Worm (Caenorhabditis elegans) whole organism, early embryonic: ENCODE data around the gene rnf-113.

ENCODE experiments used
- B0310.2 ChIP-seq: sonication (generic microtip); optimal IDR thresholded peaks from 2 replicates; lab custom pipeline; 2016; ENCODE audit warnings: mild to moderate bottlenecking, missing genetic modification characterization, missing compliant biosample characterization
- F13C5.2 ChIP-seq: sonication (generic microtip); optimal IDR thresholded peaks from 2 replicates; lab custom pipeline; 2017; ENCODE audit warnings: mild to moderate bottlenecking, missing genetic modification characterization, inconsistent platforms, missing compliant biosample characterization
- aly-1 ChIP-seq: sonication (generic microtip); optimal IDR thresholded peaks from 2 replicates; lab custom pipeline; 2016; ENCODE audit warnings: missing genetic modification characterization, missing compliant biosample characterization
- ama-1 ChIP-seq: fragments of 150-350 bp; optimal IDR thresholded peaks from 2 replicates; lab custom pipeline; 2014
- ceh-13 ChIP-seq: fragments of 200-800 bp; sonication (Bioruptor generic); optimal IDR thresholded peaks from 2 replicates; lab custom pipeline; 2018; ENCODE audit warnings: mild to moderate bottlenecking, missing genetic modification characterization, missing compliant biosample characterization
- ceh-36 ChIP-seq: sonication (generic microtip); optimal IDR thresholded peaks from 2 replicates; lab custom pipeline; 2016; ENCODE audit warnings: missing genetic modification characterization, inconsistent platforms, missing compliant biosample characterization
- ets-7 ChIP-seq: sonication (generic microtip); optimal IDR thresholded peaks from 2 replicates; lab custom pipeline; 2016; ENCODE audit warnings: missing genotype, missing genetic modification characterization, missing compliant biosample characterization
- flt-1 ChIP-seq: fragments of 200-800 bp; sonication (Bioruptor generic); IDR thresholded peaks from 2 replicates; pipeline ENCODE4 v1.3.6; 2022; ENCODE audit warnings: missing genetic modification characterization, missing compliant biosample characterization
- hmbx-1 ChIP-seq: sonication (generic microtip); optimal IDR thresholded peaks from 2 replicates; lab custom pipeline; 2016; ENCODE audit warnings: mild to moderate bottlenecking, missing genetic modification characterization, missing compliant biosample characterization
- hmg-4 ChIP-seq: fragments of 200-800 bp; sonication (Bioruptor generic); optimal IDR thresholded peaks from 2 replicates; lab custom pipeline; 2018; ENCODE audit warnings: mild to moderate bottlenecking, missing genetic modification characterization, missing compliant biosample characterization
- hnd-1 ChIP-seq: sonication (generic microtip); optimal IDR thresholded peaks from 2 replicates; lab custom pipeline; 2016; ENCODE audit warnings: missing genetic modification characterization, missing compliant biosample characterization
- pes-1 ChIP-seq: fragments of 200-800 bp; sonication (Bioruptor generic); IDR thresholded peaks from 2 replicates; pipeline ENCODE4 v1.3.6; 2022; ENCODE audit warnings: missing genetic modification reagents, missing genetic modification characterization, missing compliant biosample characterization
- scrt-1 ChIP-seq: fragments of 200-800 bp; sonication (Bioruptor generic); IDR thresholded peaks from 2 replicates; pipeline ENCODE4 v1.3.6; 2022; ENCODE audit warnings: missing genetic modification characterization, missing compliant biosample characterization
- sea-1 ChIP-seq: fragments of 200-800 bp; sonication (Bioruptor generic); conservative IDR thresholded peaks from 2 replicates; pipeline ENCODE4 v1.3.6; 2022; ENCODE audit warnings: missing genetic modification characterization, missing compliant biosample characterization
- tbx-11 ChIP-seq: fragments of 200-800 bp; sonication (Bioruptor generic); IDR thresholded peaks from 2 replicates; pipeline ENCODE4 v1.3.6; 2022; ENCODE audit warnings: missing genetic modification characterization, missing compliant biosample characterization
- tbx-37 ChIP-seq: fragments of 200-800 bp; sonication (Bioruptor generic); conservative IDR thresholded peaks from 2 replicates; pipeline ENCODE4 v1.3.6; 2022; ENCODE audit warnings: missing genetic modification reagents, missing genetic modification characterization, missing compliant biosample characterization
- tra-4 ChIP-seq: sonication (generic microtip); optimal IDR thresholded peaks from 2 replicates; lab custom pipeline; 2017; ENCODE audit warnings: missing genetic modification characterization, missing compliant biosample characterization

Gene rnf-113

DNA sequence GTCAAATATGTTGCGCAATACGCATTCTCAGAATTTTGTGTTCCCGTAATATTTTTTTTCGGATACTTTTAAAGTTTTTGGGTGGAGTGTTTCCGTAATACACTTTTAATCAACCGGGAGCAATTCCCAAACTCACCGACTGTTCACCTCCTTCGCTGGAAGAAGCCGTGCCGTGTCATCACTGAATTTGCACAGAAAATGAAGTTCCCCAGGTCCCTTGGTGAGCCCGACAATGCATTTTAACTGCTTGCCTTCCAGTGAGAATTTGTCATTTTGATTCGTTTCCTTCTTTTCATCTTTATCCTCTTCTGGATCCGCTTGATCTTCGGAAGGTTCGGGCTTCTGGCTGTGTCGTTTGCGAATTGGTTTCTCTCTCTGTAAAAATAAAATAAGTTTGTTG is 3.1 kb downstream of the rnf-113 start:
- TF ChIP-seq B0310.2 (tag; lab: Kevin White, UChicago) (no peak), ama-1 (no peak), F13C5.2 (tag; lab: Kevin White, UChicago) (no peak), tra-4 (no peak), flt-1 (GFP tag; lab: Robert Waterston, UW) (no peak), ets-7 (no peak), hnd-1 (tag; lab: Kevin White, UChicago) (no peak), tbx-37 (GFP tag; lab: Robert Waterston, UW) (no peak), ceh-13 (GFP tag; lab: Kevin White, UChicago) (no peak), scrt-1 (GFP tag; lab: Robert Waterston, UW) (no peak), pes-1 (GFP tag; lab: Robert Waterston, UW) (no peak), sea-1 (GFP tag; lab: Robert Waterston, UW) (no peak), tbx-11 (GFP tag; lab: Robert Waterston, UW) (no peak), hmg-4 (GFP tag; lab: Kevin White, UChicago) (no peak), aly-1 (tag; lab: Kevin White, UChicago) (no peak), hmbx-1 (tag; lab: Kevin White, UChicago) (no peak), ceh-36 (tag; lab: Kevin White, UChicago) (no peak)

DNA sequence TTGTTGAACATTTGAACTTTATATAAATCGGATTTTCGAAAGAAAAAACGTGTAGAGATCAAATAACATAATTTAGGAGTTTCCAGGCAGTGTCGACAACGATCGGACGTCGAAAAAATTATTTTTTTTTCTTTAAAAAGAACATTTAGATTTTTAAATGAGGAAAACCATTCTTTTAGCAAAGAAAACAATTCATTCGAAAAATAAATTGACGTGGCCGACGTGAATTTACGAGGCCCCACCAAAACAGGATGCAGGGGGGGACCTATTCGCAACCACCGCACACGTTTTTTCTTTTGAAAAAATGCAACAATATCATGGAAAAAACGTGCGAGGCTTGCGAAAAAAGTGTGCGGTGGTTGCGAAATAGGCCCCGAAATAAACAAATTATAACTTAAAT is 7.4 kb downstream of the rnf-113 start, which contains the start of gene enu-3.6:
TSS of gene enu-3.6 (plus strand) at position 392 of the 400 bp plus-strand sequence.
- 0 out of 2 replicates have a peak, but pooled peaks have one; percentile 22 for TF ChIP-seq pes-1 (GFP tag; lab: Robert Waterston, UW)

DNA sequence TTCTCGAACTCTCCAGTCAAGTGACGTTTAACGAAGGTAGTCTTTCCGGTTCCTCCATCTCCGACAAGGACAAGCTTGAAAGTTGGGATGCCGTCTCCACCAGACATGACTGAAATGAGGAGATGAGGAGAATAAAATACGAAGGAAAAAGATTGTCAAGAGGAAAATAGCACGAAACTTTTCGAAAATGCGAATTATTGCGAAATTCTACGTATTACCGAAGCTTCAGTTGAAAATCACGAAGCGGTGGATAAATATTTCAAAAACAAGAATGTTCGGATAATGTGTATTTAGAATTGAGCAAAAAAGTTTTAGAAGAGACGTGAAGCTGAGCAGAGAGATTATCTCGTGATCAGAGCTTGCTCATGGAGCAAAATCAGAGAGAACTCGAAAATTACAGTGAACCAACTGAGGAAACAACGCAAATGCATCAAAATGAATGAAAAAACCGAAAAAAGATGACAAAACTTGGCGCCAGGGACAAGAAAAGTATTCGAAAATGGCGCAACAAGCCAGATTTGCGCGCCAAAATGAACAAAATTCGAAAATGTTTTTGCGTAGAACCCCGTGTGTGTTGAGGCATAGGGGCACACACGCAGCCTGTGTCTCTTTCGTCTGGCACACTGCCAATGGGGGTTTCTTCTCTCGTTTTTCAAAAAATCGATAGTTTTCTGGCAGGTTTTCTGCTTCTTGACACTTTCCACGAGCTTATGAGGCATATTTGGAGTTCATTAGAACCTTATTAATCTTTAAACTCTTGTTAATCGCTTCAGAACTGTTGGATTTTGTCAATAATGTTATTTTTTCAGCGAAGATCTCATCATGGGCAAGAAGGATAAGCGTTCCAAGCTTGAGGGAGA is 9.6 kb downstream of the rnf-113 start, which contains the start of the genes ran-1 and dkc-1:
TSS of gene ran-1 (minus strand) at position 109 of the 860 bp plus-strand sequence.
TSS of gene dkc-1 (plus strand) at position 810 of the 860 bp plus-strand sequence.
- TF ChIP-seq tra-4 (no peak), pes-1 (GFP tag; lab: Robert Waterston, UW) (no peak), aly-1 (tag; lab: Kevin White, UChicago) (no peak), F13C5.2 (tag; lab: Kevin White, UChicago) (peak; percentile 33), ceh-36 (tag; lab: Kevin White, UChicago) (no peak)

DNA sequence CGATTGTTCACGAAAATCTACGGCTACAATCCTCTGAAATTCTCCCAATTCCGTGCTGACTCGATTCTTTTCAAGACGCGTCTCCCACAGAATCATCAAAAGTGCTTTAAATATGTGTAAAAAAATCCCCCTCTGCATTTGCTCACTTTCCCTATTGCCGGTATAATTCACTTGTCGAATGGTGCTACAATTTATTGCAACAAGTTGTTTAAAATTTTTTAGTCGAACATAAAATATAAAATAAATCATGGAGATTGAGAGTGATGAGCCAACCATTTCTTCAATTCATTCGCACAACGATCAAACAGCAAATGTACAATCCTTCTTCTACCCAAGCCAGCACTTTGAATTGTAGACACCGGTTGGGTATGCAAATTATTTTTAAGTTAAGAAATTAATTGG is 11.0 kb downstream of the rnf-113 start:
- TF ChIP-seq scrt-1 (GFP tag; lab: Robert Waterston, UW): no peak
- no peak for TF ChIP-seq ets-7
- no peak for TF ChIP-seq tra-4
- no peak for TF ChIP-seq ceh-36 (tag; lab: Kevin White, UChicago)
- TF ChIP-seq tbx-11 (GFP tag; lab: Robert Waterston, UW): no peak
- TF ChIP-seq B0310.2 (tag; lab: Kevin White, UChicago): no peak
- no peak for TF ChIP-seq hmg-4 (GFP tag; lab: Kevin White, UChicago)
- no peak for TF ChIP-seq hmbx-1 (tag; lab: Kevin White, UChicago)
- TF ChIP-seq ama-1: no peak
- TF ChIP-seq tbx-37 (GFP tag; lab: Robert Waterston, UW): no peak
- no peak for TF ChIP-seq pes-1 (GFP tag; lab: Robert Waterston, UW)
- no peak for TF ChIP-seq aly-1 (tag; lab: Kevin White, UChicago)
- no peak for TF ChIP-seq sea-1 (GFP tag; lab: Robert Waterston, UW)

DNA sequence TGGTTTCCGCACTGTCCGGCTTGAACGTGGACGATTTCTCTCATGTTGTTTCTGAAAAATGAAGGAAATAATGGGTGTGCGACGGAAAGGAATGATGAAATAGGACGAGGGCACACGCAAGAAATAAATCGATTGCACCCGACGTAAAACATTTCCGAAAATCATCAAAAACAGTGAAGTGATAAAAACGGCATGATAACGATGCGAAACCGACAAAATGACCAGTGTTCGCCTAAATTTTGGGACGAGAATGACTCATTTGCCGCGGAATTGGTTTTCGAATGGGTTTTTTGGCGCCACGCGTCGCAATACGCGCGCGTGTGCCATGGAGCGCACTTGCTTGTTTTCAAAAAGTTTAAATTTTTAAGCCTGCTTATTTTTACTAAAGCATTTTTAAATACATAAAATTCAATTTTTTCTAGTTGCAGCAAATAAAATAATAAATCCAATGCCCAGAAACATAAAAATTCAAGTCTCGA is 15.0 kb downstream of the rnf-113 start, which contains the start of the genes tbb-1 and rib-2:
TSS of gene tbb-1 (minus strand) at position 51 of the 479 bp plus-strand sequence.
TSS of gene rib-2 (plus strand) at position 429 of the 479 bp plus-strand sequence.
- TF ChIP-seq ama-1 (no peak), F13C5.2 (tag; lab: Kevin White, UChicago) (no peak), B0310.2 (tag; lab: Kevin White, UChicago) (no peak), pes-1 (GFP tag; lab: Robert Waterston, UW) (no peak), ceh-13 (GFP tag; lab: Kevin White, UChicago) (no peak), sea-1 (GFP tag; lab: Robert Waterston, UW) (no peak), aly-1 (tag; lab: Kevin White, UChicago) (no peak), tbx-37 (GFP tag; lab: Robert Waterston, UW) (no peak), hmbx-1 (tag; lab: Kevin White, UChicago) (no peak), hnd-1 (tag; lab: Kevin White, UChicago) (no peak)

DNA sequence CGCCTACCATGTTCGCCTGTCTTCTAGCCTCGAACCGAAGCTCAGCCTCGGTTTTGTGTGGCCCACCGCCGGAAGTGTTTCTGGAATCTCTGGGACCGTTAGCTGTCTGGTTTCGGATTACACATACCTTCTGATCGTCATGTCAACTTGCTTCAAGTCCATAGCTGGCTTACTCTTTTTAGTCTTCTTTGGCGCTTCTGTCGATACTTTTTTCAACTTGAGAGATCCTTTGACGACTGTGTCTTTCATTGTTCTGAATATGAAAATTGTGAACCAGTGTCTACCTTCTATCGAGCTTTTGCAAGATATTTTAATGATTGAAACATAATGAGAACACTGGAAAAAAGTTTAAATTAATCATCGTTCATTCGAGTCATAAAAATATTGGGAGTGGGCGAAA is 16.9 kb downstream of the rnf-113 start, which contains the start of gene K01G5.8:
TSS of gene K01G5.8 (minus strand) at position 255 of the 400 bp plus-strand sequence.
- TF ChIP-seq flt-1 (GFP tag; lab: Robert Waterston, UW) (no peak), ceh-13 (GFP tag; lab: Kevin White, UChicago) (no peak), tbx-11 (GFP tag; lab: Robert Waterston, UW) (no peak), aly-1 (tag; lab: Kevin White, UChicago) (no peak)

DNA sequence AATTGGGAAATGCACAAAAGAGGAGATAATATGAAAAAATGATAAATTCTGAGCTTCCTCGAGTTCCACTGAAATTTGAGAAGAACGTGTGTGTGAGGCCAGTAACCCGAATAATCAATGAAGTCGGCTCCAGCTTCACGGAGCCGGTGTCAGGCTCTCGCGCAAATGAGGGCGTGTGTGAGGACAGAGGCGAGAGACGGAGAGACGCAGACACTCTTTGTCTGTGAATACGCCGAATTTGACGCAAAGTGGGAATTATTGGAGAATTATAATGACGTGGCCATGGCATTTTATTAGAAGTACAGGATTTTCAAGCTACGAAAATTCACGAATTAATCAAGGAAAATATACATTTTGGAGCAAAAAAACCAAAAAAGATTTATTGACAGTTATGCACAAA is 17.5 kb downstream of the rnf-113 start:
- TF ChIP-seq B0310.2 (tag; lab: Kevin White, UChicago) (peak; percentile 54), tbx-37 (GFP tag; lab: Robert Waterston, UW) (no peak), hmg-4 (GFP tag; lab: Kevin White, UChicago) (no peak), F13C5.2 (tag; lab: Kevin White, UChicago) (peak; percentile 67), flt-1 (GFP tag; lab: Robert Waterston, UW) (no peak), ama-1 (peak; percentile 73), scrt-1 (GFP tag; lab: Robert Waterston, UW) (no peak), aly-1 (tag; lab: Kevin White, UChicago) (no peak), pes-1 (GFP tag; lab: Robert Waterston, UW) (no peak; the same call in 1 of the 2 replicates), ceh-13 (GFP tag; lab: Kevin White, UChicago) (no peak), ceh-36 (tag; lab: Kevin White, UChicago) (no peak), tra-4 (no peak), sea-1 (GFP tag; lab: Robert Waterston, UW) (no peak), hnd-1 (tag; lab: Kevin White, UChicago) (no peak), hmbx-1 (tag; lab: Kevin White, UChicago) (no peak)
